Fruit fly (Drosophila melanogaster) whole organism, embryonic: ENCODE results near the gene CG9389.

Experiments
- Adf1 ChIP-seq: fragments of 200-800 bp; sonication (Bioruptor generic); IDR thresholded peaks from 2 replicates; pipeline ENCODE4 v1.3.6; 2022; ENCODE audit warnings: missing biosample characterization, missing genetic modification characterization
- CG10366 ChIP-seq: fragments of 200-800 bp; sonication (Bioruptor generic); IDR thresholded peaks from 2 replicates; pipeline ENCODE4 v1.3.6; 2022; ENCODE audit warnings: missing biosample characterization, missing genetic modification characterization
- CG10543 ChIP-seq: fragments of 200-800 bp; sonication (Bioruptor generic); optimal IDR thresholded peaks from 3 replicates; lab custom pipeline; 2017; ENCODE audit warnings: missing biosample characterization, mild to moderate bottlenecking, missing genetic modification characterization, moderate library complexity
- CG10979 ChIP-seq: fragments of 200-800 bp; sonication (Bioruptor generic); optimal IDR thresholded peaks from 2 replicates; lab custom pipeline; 2018; ENCODE audit warnings: missing biosample characterization, mild to moderate bottlenecking, missing genetic modification characterization, moderate library complexity
- CG12391 ChIP-seq: fragments of 200-800 bp; sonication (Bioruptor generic); optimal IDR thresholded peaks from 3 replicates; lab custom pipeline; 2018; ENCODE audit warnings: missing biosample characterization, mild to moderate bottlenecking, missing genetic modification characterization, moderate library complexity
- CG13775 ChIP-seq: fragments of 200-800 bp; sonication (Bioruptor generic); optimal IDR thresholded peaks from 3 replicates; lab custom pipeline; 2017; ENCODE audit warnings: missing biosample characterization, mild to moderate bottlenecking, missing genetic modification characterization
- CG18262 ChIP-seq: fragments of 200-800 bp; optimal IDR thresholded peaks from 3 replicates; lab custom pipeline; 2019; ENCODE audit warnings: missing biosample characterization, mild to moderate bottlenecking, missing genetic modification characterization, moderate library complexity
- CG18599 ChIP-seq: fragments of 200-800 bp; sonication (Bioruptor generic); optimal IDR thresholded peaks from 3 replicates; lab custom pipeline; 2017; ENCODE audit warnings: missing biosample characterization, missing genetic modification characterization, mild to moderate bottlenecking, moderate library complexity, missing genetic modification reagents
- CG2678 ChIP-seq: fragments of 200-800 bp; sonication (Bioruptor generic); optimal IDR thresholded peaks from 3 replicates; lab custom pipeline; 2019; ENCODE audit warnings: missing biosample characterization, mild to moderate bottlenecking, missing genetic modification characterization, moderate library complexity
- CG31388 ChIP-seq: fragments of 200-800 bp; sonication (Bioruptor generic); optimal IDR thresholded peaks from 2 replicates; lab custom pipeline; 2016; ENCODE audit warnings: missing biosample characterization, missing genetic modification characterization
- CG32772 ChIP-seq: fragments of 200-800 bp; sonication (Bioruptor generic); IDR thresholded peaks from 2 replicates; pipeline ENCODE4 v1.3.6; 2022; ENCODE audit warnings: missing biosample characterization, missing genetic modification characterization
- CG3407 ChIP-seq: fragments of 200-800 bp; sonication (Bioruptor generic); optimal IDR thresholded peaks from 2 replicates; lab custom pipeline; 2018; ENCODE audit warnings: missing biosample characterization, mild to moderate bottlenecking, missing genetic modification characterization
- CG4820 ChIP-seq: fragments of 200-800 bp; sonication (Bioruptor generic); optimal IDR thresholded peaks from 3 replicates; lab custom pipeline; 2016; ENCODE audit warnings: missing biosample characterization, missing genetic modification characterization
- CG6689 ChIP-seq: fragments of 200-800 bp; sonication (Bioruptor generic); IDR thresholded peaks from 2 replicates; pipeline ENCODE4 v1.3.6; 2022; ENCODE audit warnings: missing biosample characterization, missing genetic modification characterization
- CG8765 ChIP-seq: fragments of 200-800 bp; sonication (Bioruptor generic); IDR thresholded peaks from 2 replicates; pipeline ENCODE4 v1.3.6; 2022; ENCODE audit warnings: missing biosample characterization, missing genetic modification characterization
- Camta ChIP-seq: fragments of 200-800 bp; sonication (Bioruptor generic); optimal IDR thresholded peaks from 2 replicates; lab custom pipeline; 2016; ENCODE audit warnings: missing biosample characterization, missing genetic modification characterization
- Dip2 ChIP-seq: fragments of 200-800 bp; sonication (Bioruptor generic); IDR thresholded peaks from 2 replicates; pipeline ENCODE4 v1.3.6; 2022; ENCODE audit warnings: missing biosample characterization, missing genetic modification characterization
- Dll ChIP-seq: fragments of 200-800 bp; sonication (Bioruptor generic); IDR thresholded peaks from 4 replicates; pipeline ENCODE4 v1.3.6; 2022; ENCODE audit warnings: missing biosample characterization, missing genetic modification characterization; ENCODE audit not compliant: partially characterized antibody
- Drgx ChIP-seq: fragments of 200-800 bp; sonication (Bioruptor generic); IDR thresholded peaks from 2 replicates; pipeline ENCODE4 v1.3.6; 2022; ENCODE audit warnings: missing biosample characterization, missing genetic modification characterization
- HHEX ChIP-seq: fragments of 200-800 bp; sonication (Bioruptor generic); optimal IDR thresholded peaks from 3 replicates; lab custom pipeline; 2017; ENCODE audit warnings: missing biosample characterization, mild to moderate bottlenecking, missing genetic modification characterization, missing genetic modification reagents
- Hr3 ChIP-seq: fragments of 200-800 bp; sonication (Bioruptor generic); optimal IDR thresholded peaks from 3 replicates; lab custom pipeline; 2016; ENCODE audit warnings: missing biosample characterization, missing genetic modification characterization
- Med ChIP-seq: fragments of 200-800 bp; sonication (Bioruptor generic); peaks from one replicate; lab custom pipeline; 2016; ENCODE audit warnings: missing biosample characterization, missing genetic modification characterization, mild to moderate bottlenecking, inconsistent platforms, moderate library complexity
- NfI ChIP-seq: fragments of 200-800 bp; sonication (Bioruptor generic); optimal IDR thresholded peaks from 3 replicates; lab custom pipeline; 2018; ENCODE audit warnings: missing biosample characterization, mild to moderate bottlenecking, missing genetic modification characterization, moderate library complexity
- Ravus ChIP-seq: fragments of 200-800 bp; sonication (Bioruptor generic); IDR thresholded peaks from 2 replicates; pipeline ENCODE4 v1.3.6; 2022; ENCODE audit warnings: missing biosample characterization, missing genetic modification characterization
- Sry-β ChIP-seq: fragments of 200-800 bp; sonication (Bioruptor generic); optimal IDR thresholded peaks from 2 replicates; lab custom pipeline; 2018; ENCODE audit warnings: missing biosample characterization, mild to moderate bottlenecking, missing genetic modification characterization, moderate library complexity
- Xrp1 ChIP-seq: fragments of 200-800 bp; sonication (Bioruptor generic); IDR thresholded peaks from 2 replicates; pipeline ENCODE4 v1.3.6; 2022; ENCODE audit warnings: missing biosample characterization, missing genetic modification characterization
- YL-1 ChIP-seq: fragments of 200-800 bp; sonication (Bioruptor generic); optimal IDR thresholded peaks from 3 replicates; lab custom pipeline; 2017; ENCODE audit warnings: missing biosample characterization, mild to moderate bottlenecking, missing genetic modification characterization
- chinmo ChIP-seq: fragments of 200-800 bp; sonication (Bioruptor generic); IDR thresholded peaks from 4 replicates; pipeline ENCODE4 v1.3.6; 2022; ENCODE audit warnings: missing biosample characterization, missing genetic modification characterization; ENCODE audit not compliant: partially characterized antibody
- dmrt99B ChIP-seq: fragments of 200-800 bp; sonication (Bioruptor generic); optimal IDR thresholded peaks from 2 replicates; lab custom pipeline; 2018; ENCODE audit warnings: missing biosample characterization, mild to moderate bottlenecking, missing genetic modification characterization, moderate library complexity
- esg ChIP-seq: fragments of 200-800 bp; sonication (Bioruptor generic); conservative IDR thresholded peaks from 2 replicates; pipeline ENCODE4 v1.3.6; 2022; ENCODE audit warnings: missing biosample characterization, missing genetic modification characterization
- exex ChIP-seq: fragments of 200-800 bp; sonication (Bioruptor generic); optimal IDR thresholded peaks from 4 replicates; lab custom pipeline; 2018; ENCODE audit warnings: missing biosample characterization, mild to moderate bottlenecking, missing genetic modification characterization, moderate library complexity
- fd64A ChIP-seq: fragments of 200-800 bp; sonication (Bioruptor generic); optimal IDR thresholded peaks from 3 replicates; lab custom pipeline; 2018; ENCODE audit warnings: missing biosample characterization, mild to moderate bottlenecking, missing genetic modification characterization
- grau ChIP-seq: fragments of 200-800 bp; optimal IDR thresholded peaks from 3 replicates; lab custom pipeline; 2019; ENCODE audit warnings: missing biosample characterization, mild to moderate bottlenecking, missing genetic modification characterization, moderate library complexity
- gt ChIP-seq: fragments of 200-800 bp; sonication (Bioruptor generic); IDR thresholded peaks from 2 replicates; pipeline ENCODE4 v1.3.6; 2022; ENCODE audit warnings: missing biosample characterization, missing genetic modification characterization
- ken ChIP-seq: fragments of 200-800 bp; sonication (Bioruptor generic); IDR thresholded peaks from 3 replicates; pipeline ENCODE4 v1.3.6; 2022; ENCODE audit warnings: missing biosample characterization, missing genetic modification characterization
- nom ChIP-seq: fragments of 200-800 bp; sonication (Bioruptor generic); optimal IDR thresholded peaks from 2 replicates; lab custom pipeline; 2017; ENCODE audit warnings: missing biosample characterization, missing genetic modification characterization, mild to moderate bottlenecking, moderate library complexity, missing genetic modification reagents
- onecut ChIP-seq: fragments of 200-800 bp; sonication (Bioruptor generic); IDR thresholded peaks from 2 replicates; pipeline ENCODE4 v1.3.6; 2022; ENCODE audit warnings: missing biosample characterization, missing genetic modification characterization
- pita ChIP-seq: fragments of 200-800 bp; sonication (Bioruptor generic); optimal IDR thresholded peaks from 2 replicates; lab custom pipeline; 2017; ENCODE audit warnings: missing biosample characterization, mild to moderate bottlenecking, missing genetic modification characterization
- pros ChIP-seq: fragments of 200-800 bp; sonication (Bioruptor generic); optimal IDR thresholded peaks from 3 replicates; lab custom pipeline; 2019; ENCODE audit warnings: missing biosample characterization, mild to moderate bottlenecking, missing genetic modification characterization, moderate library complexity
- ranshi ChIP-seq: fragments of 200-800 bp; sonication (Bioruptor generic); IDR thresholded peaks from 2 replicates; pipeline ENCODE4 v1.3.6; 2022; ENCODE audit warnings: missing biosample characterization, missing genetic modification characterization
- ro ChIP-seq: fragments of 200-800 bp; sonication (Bioruptor generic); IDR thresholded peaks from 2 replicates; pipeline ENCODE4 v1.3.6; 2022; ENCODE audit warnings: missing biosample characterization, missing genetic modification characterization
- so ChIP-seq: fragments of 200-800 bp; sonication (Bioruptor generic); IDR thresholded peaks from 3 replicates; pipeline ENCODE4 v1.3.6; 2022; ENCODE audit warnings: missing biosample characterization, missing genetic modification characterization
- sob ChIP-seq: fragments of 200-800 bp; sonication (Bioruptor generic); IDR thresholded peaks from 2 replicates; pipeline ENCODE4 v1.3.6; 2022; ENCODE audit warnings: missing biosample characterization, missing genetic modification characterization
- sr ChIP-seq: fragments of 200-800 bp; sonication (Bioruptor generic); IDR thresholded peaks from 3 replicates; pipeline ENCODE4 v1.3.6; 2022; ENCODE audit warnings: missing biosample characterization, missing genetic modification characterization
- ssp ChIP-seq: fragments of 200-800 bp; sonication (Bioruptor generic); IDR thresholded peaks from 2 replicates; pipeline ENCODE4 v1.3.6; 2022; ENCODE audit warnings: missing biosample characterization, missing genetic modification characterization
- tll ChIP-seq, 2 experiments: fragments of 200-800 bp in 1 of 2; fragments of >200 bp in 1 of 2; sonication (Bioruptor generic) in 1 of 2; optimal IDR thresholded peaks; 2 replicates each; lab custom pipeline; 2017 to 2019; ENCODE audit warnings: missing biosample characterization in 2 of 2, missing genetic modification characterization in 2 of 2, mild to moderate bottlenecking in 1 of 2, moderate library complexity in 1 of 2
- unc-4 ChIP-seq: fragments of 200-800 bp; sonication (Bioruptor generic); IDR thresholded peaks from 2 replicates; pipeline ENCODE4 v1.3.6; 2022; ENCODE audit warnings: missing biosample characterization, missing genetic modification characterization; ENCODE audit not compliant: partially characterized antibody
- z ChIP-seq: fragments of 200-800 bp; sonication (Bioruptor generic); IDR thresholded peaks from 3 replicates; pipeline ENCODE4 v1.3.6; 2022; ENCODE audit warnings: missing biosample characterization, missing genetic modification characterization
- zf30C ChIP-seq: fragments of 200-800 bp; sonication (Bioruptor generic); optimal IDR thresholded peaks from 3 replicates; lab custom pipeline; 2018; ENCODE audit warnings: missing biosample characterization, mild to moderate bottlenecking, missing genetic modification characterization
- zfh1 ChIP-seq: fragments of 200-800 bp; sonication (Bioruptor generic); IDR thresholded peaks from 3 replicates; pipeline ENCODE4 v1.3.6; 2022; ENCODE audit warnings: missing biosample characterization, missing genetic modification characterization

CG9389 gene

DNA sequence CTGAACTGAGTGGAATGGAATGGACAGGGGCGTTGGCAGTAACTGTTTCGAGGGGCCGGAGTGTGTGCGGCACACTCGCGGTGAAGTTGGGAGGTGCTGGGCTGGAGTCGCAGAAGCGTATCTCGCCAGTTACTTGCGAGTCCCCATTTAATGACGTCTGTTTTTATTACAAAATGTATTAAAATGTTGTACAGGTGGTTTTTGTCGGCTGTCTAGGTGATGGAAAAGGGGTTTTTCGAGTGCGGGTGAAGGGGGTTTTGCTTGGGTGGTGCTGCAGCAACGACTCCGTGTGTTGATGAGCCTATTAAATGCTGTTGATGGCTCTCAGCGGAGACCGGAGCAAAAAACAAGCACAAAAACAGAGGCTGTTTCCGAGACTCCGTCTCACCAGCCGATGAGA is 19.0 kb downstream of the CG9389 start (continued):
- no peak for TF ChIP-seq CG3407 (GFP tag; lab: Kevin White, UChicago)
- no peak for TF ChIP-seq sr (GFP tag; lab: Robert Waterston, UW)
- peak; percentile 46; the same call in 1 of the 2 replicates for TF ChIP-seq Xrp1 (GFP tag; lab: Robert Waterston, UW)
- peak; percentile 7 for TF ChIP-seq CG4820
- peak; percentile 56 for TF ChIP-seq nom
- TF ChIP-seq CG18262: peak; percentile 12
- TF ChIP-seq ssp (GFP tag; lab: Robert Waterston, UW): 0 out of 2 replicates have a peak, but pooled peaks have one; percentile 17
- TF ChIP-seq zfh1: peak; percentile 49; the same call in 1 of the 3 replicates
- peak; percentile 7; the same call in 1 of the 2 replicates for TF ChIP-seq Adf1
- no peak for TF ChIP-seq tll (GFP tag; optimal IDR thresholded peaks at IDR 0.05; lab: Kevin White, UChicago)
- TF ChIP-seq esg: 0 out of 2 replicates have a peak, but pooled peaks have one; percentile 29
- TF ChIP-seq so: peak; percentile 44; the same call in 1 of the 3 replicates
- 0 out of 2 replicates have a peak, but pooled peaks have one; percentile 18 for TF ChIP-seq CG10366 (GFP tag; lab: Robert Waterston, UW)
- TF ChIP-seq YL-1: no peak
- TF ChIP-seq CG2678 (tag; lab: Kevin White, UChicago): peak; percentile 37
- TF ChIP-seq CG18599 (GFP tag; lab: Kevin White, UChicago): peak; percentile 20
- TF ChIP-seq pros (GFP tag; lab: Kevin White, UChicago): peak; percentile 17
- TF ChIP-seq CG6689: peak; percentile 48
- TF ChIP-seq gt (GFP tag; lab: Robert Waterston, UW): no peak
- peak; percentile 6 for TF ChIP-seq grau
- no peak for TF ChIP-seq zf30C (GFP tag; lab: Kevin White, UChicago)
- 0 out of 4 replicates have a peak, but pooled peaks have one; percentile 12 for TF ChIP-seq Dll (GFP tag; lab: Robert Waterston, UW)
- peak; percentile 14 for TF ChIP-seq CG10979
- TF ChIP-seq Dip2 (GFP tag; lab: Robert Waterston, UW): no peak
- peak; percentile 81; the same call in 2 of the 3 replicates for TF ChIP-seq z (GFP tag; lab: Robert Waterston, UW)
- TF ChIP-seq CG32772 (GFP tag; lab: Robert Waterston, UW): no peak
- TF ChIP-seq onecut (GFP tag; lab: Robert Waterston, UW): 0 out of 2 replicates have a peak, but pooled peaks have one; percentile 7
- no peak for TF ChIP-seq Ravus (GFP tag; lab: Robert Waterston, UW)
- TF ChIP-seq NfI (GFP tag; lab: Kevin White, UChicago): peak; percentile 1
- no peak for TF ChIP-seq ro
- no peak for TF ChIP-seq Sry-β (GFP tag; lab: Kevin White, UChicago)
- no peak for TF ChIP-seq fd64A
- no peak for TF ChIP-seq CG13775 (GFP tag; lab: Kevin White, UChicago)
- TF ChIP-seq CG12391 (tag; lab: Kevin White, UChicago): peak; percentile 2
- TF ChIP-seq pita: no peak
- no peak for TF ChIP-seq unc-4
- peak; percentile 47 for TF ChIP-seq CG10543
- TF ChIP-seq Hr3 (GFP tag; lab: Kevin White, UChicago): peak; percentile 17
- TF ChIP-seq CG31388 (GFP tag; lab: Kevin White, UChicago): no peak
- TF ChIP-seq exex (tag; lab: Kevin White, UChicago): no peak
- peak; percentile 84 for TF ChIP-seq Med (GFP tag; lab: Kevin White, UChicago)
- no peak for TF ChIP-seq CG8765 (GFP tag; lab: Robert Waterston, UW)
- 0 out of 3 replicates have a peak, but pooled peaks have one; percentile 34 for TF ChIP-seq ken (GFP tag; lab: Robert Waterston, UW)
- TF ChIP-seq Drgx: peak; percentile 41
- TF ChIP-seq dmrt99B (tag; lab: Kevin White, UChicago): peak; percentile 20
- 0 out of 2 replicates have a peak, but pooled peaks have one; percentile 21 for TF ChIP-seq ranshi (GFP tag; lab: Robert Waterston, UW)
- TF ChIP-seq chinmo (GFP tag; lab: Robert Waterston, UW): 0 out of 4 replicates have a peak, but pooled peaks have one; percentile 60
- TF ChIP-seq sob (GFP tag; lab: Robert Waterston, UW): 0 out of 2 replicates have a peak, but pooled peaks have one; percentile 32
- peak; percentile 18 for TF ChIP-seq HHEX
- TF ChIP-seq Camta (GFP tag; lab: Kevin White, UChicago): no peak
